Worm (Caenorhabditis elegans): ENCODE measurements around the gene fbxa-99.

The fbxa-99 gene

ce11 chrV:16022600-16022999, 39.9 kb upstream of the fbxa-99 start (continued):
- no peak for TF ChIP-seq elt-4 (tag; optimal IDR thresholded peaks at IDR 0.05)
- TF ChIP-seq ceh-24 (tag; optimal IDR thresholded peaks at IDR 0.05) = no peak
- no peak for TF ChIP-seq hlh-6 (tag; optimal IDR thresholded peaks at IDR 0.05)
- no peak for TF ChIP-seq ceh-6 (GFP tag; optimal IDR thresholded peaks at IDR 0.05)
- TF ChIP-seq lin-11 (tag; optimal IDR thresholded peaks at IDR 0.05) = no peak
- no peak for TF ChIP-seq K09A11.1 (tag; optimal IDR thresholded peaks at IDR 0.05; ENCODE audit: insufficient read depth)
- no peak for TF ChIP-seq tbx-2 (tag; optimal IDR thresholded peaks at IDR 0.05)
- TF ChIP-seq nhr-232 (tag; optimal IDR thresholded peaks at IDR 0.05) = no peak
- TF ChIP-seq ttx-3 (tag; optimal IDR thresholded peaks at IDR 0.05) = no peak
- TF ChIP-seq npax-4 (tag; optimal IDR thresholded peaks at IDR 0.05) = no peak
- no peak for TF ChIP-seq T23F11.4 (GFP tag; optimal IDR thresholded peaks at IDR 0.05)
- TF ChIP-seq dmd-4 (tag; optimal IDR thresholded peaks at IDR 0.05; ENCODE audit: borderline replicate concordance) = no peak
- TF ChIP-seq pat-9 (tag; optimal IDR thresholded peaks at IDR 0.05) = no peak
- peak; percentile 29 for TF ChIP-seq ceh-48 (tag; optimal IDR thresholded peaks at IDR 0.05)
- no peak for TF ChIP-seq nhr-11 (tag; optimal IDR thresholded peaks at IDR 0.05)
- no peak for TF ChIP-seq madf-2 (tag; optimal IDR thresholded peaks at IDR 0.05)
- no peak for TF ChIP-seq unc-86 (tag; optimal IDR thresholded peaks at IDR 0.05)
- peak; percentile 72 for TF ChIP-seq ets-4 (tag; optimal IDR thresholded peaks at IDR 0.05)
- TF ChIP-seq ref-2 (tag; optimal IDR thresholded peaks at IDR 0.05) = peak; percentile 53
- TF ChIP-seq pqm-1 (tag; optimal IDR thresholded peaks at IDR 0.05) = no peak
- TF ChIP-seq eyg-1 (tag; optimal IDR thresholded peaks at IDR 0.05) = no peak
- TF ChIP-seq pros-1 (tag; optimal IDR thresholded peaks at IDR 0.05) = no peak
- no peak for TF ChIP-seq unc-3 (GFP tag; conservative IDR thresholded peaks at IDR 0.05)
- TF ChIP-seq unc-3 (tag; optimal IDR thresholded peaks at IDR 0.05) = no peak
- TF ChIP-seq ceh-31 (tag; optimal IDR thresholded peaks at IDR 0.05) = peak; percentile 93
- no peak for TF ChIP-seq ceh-30 (tag; optimal IDR thresholded peaks at IDR 0.05)
- no peak for TF ChIP-seq fkh-6 (tag; optimal IDR thresholded peaks at IDR 0.05)
- TF ChIP-seq ahr-1 (tag; optimal IDR thresholded peaks at IDR 0.05) = no peak
- peak; percentile 28 for TF ChIP-seq rnt-1 (tag; optimal IDR thresholded peaks at IDR 0.05)
- TF ChIP-seq ceh-9 (tag; optimal IDR thresholded peaks at IDR 0.05) = no peak
- peak; percentile 23 for TF ChIP-seq gmeb-2 (tag; optimal IDR thresholded peaks at IDR 0.05)
- peak; percentile 47 for TF ChIP-seq sdc-2 (tag; optimal IDR thresholded peaks at IDR 0.05)
- TF ChIP-seq fax-1 (tag; optimal IDR thresholded peaks at IDR 0.05) = peak; percentile 43

- TF ChIP-seq ceh-22 (tag; optimal IDR thresholded peaks at IDR 0.05) = no peak
- TF ChIP-seq sox-2 (GFP tag; IDR thresholded peaks at IDR 0.05) = no peak
- no peak for TF ChIP-seq ceh-2 (tag; optimal IDR thresholded peaks at IDR 0.05)
- TF ChIP-seq ceh-14 (tag; optimal IDR thresholded peaks at IDR 0.05) = no peak
- no peak for TF ChIP-seq dmd-4 (tag; optimal IDR thresholded peaks at IDR 0.05; ENCODE audit: borderline replicate concordance)
- TF ChIP-seq fkh-10 (GFP tag; optimal IDR thresholded peaks at IDR 0.05) = no peak
- no peak for TF ChIP-seq pha-4 (tag; optimal IDR thresholded peaks at IDR 0.05)
- no peak for TF ChIP-seq K09A11.1 (tag; optimal IDR thresholded peaks at IDR 0.05; ENCODE audit: insufficient read depth)
- TF ChIP-seq ceh-18 (tag; optimal IDR thresholded peaks at IDR 0.05) = no peak
- no peak for TF ChIP-seq ref-2 (tag; optimal IDR thresholded peaks at IDR 0.05)
- no peak for TF ChIP-seq syd-9 (tag; optimal IDR thresholded peaks at IDR 0.05)
- no peak for TF ChIP-seq tbx-2 (tag; optimal IDR thresholded peaks at IDR 0.05)
- TF ChIP-seq hlh-8 (tag; optimal IDR thresholded peaks at IDR 0.05) = no peak
- no peak for TF ChIP-seq ceh-34 (tag; optimal IDR thresholded peaks at IDR 0.05)
- TF ChIP-seq sdc-2 (tag; optimal IDR thresholded peaks at IDR 0.05) = no peak
- no peak for TF ChIP-seq T23F11.4 (GFP tag; optimal IDR thresholded peaks at IDR 0.05)
- no peak for TF ChIP-seq C38D4.7 (GFP tag; optimal IDR thresholded peaks at IDR 0.05)
- no peak for TF ChIP-seq rnt-1 (tag; optimal IDR thresholded peaks at IDR 0.05)
- TF ChIP-seq unc-3 (GFP tag; conservative IDR thresholded peaks at IDR 0.05) = no peak
- no peak for TF ChIP-seq unc-3 (tag; optimal IDR thresholded peaks at IDR 0.05)
Measured at ce11 chrV:16020042-16020441, 37.4 kb upstream of the fbxa-99 start, which contains the start of gene srx-44. Gene srx-44, plus strand, starts transcription at chrV:16020342.

Data from whole organism, late embryonic.